Worm (Caenorhabditis elegans) whole organism, late embryonic: Measurements from ENCODE around the gene C25F9.9.

Source experiments
- C38D4.7 ChIP-seq: fragments of 200-800 bp; sonication (Bioruptor generic); optimal IDR thresholded peaks from 2 replicates; lab custom pipeline; 2018; ENCODE audit warnings: mild to moderate bottlenecking, missing genetic modification characterization, moderate library complexity, missing compliant biosample characterization
- K02D7.2 ChIP-seq: sonication (generic microtip); optimal IDR thresholded peaks from 2 replicates; lab custom pipeline; 2017; ENCODE audit warnings: mild to moderate bottlenecking, missing genetic modification characterization, missing compliant biosample characterization
- Y22D7AL.16 ChIP-seq: sonication (generic microtip); optimal IDR thresholded peaks from 2 replicates; lab custom pipeline; 2016; ENCODE audit warnings: missing genetic modification characterization, missing compliant biosample characterization
- ama-1 ChIP-seq: fragments of 150-350 bp; optimal IDR thresholded peaks from 2 replicates; lab custom pipeline; 2014
- ceh-24 ChIP-seq: sonication (generic microtip); optimal IDR thresholded peaks from 2 replicates; lab custom pipeline; 2016; ENCODE audit warnings: mild to moderate bottlenecking, missing genetic modification characterization, missing compliant biosample characterization
- ceh-34 ChIP-seq: sonication (generic microtip); optimal IDR thresholded peaks from 2 replicates; lab custom pipeline; 2016; ENCODE audit warnings: mild to moderate bottlenecking, missing genetic modification characterization, missing compliant biosample characterization
- ceh-45 ChIP-seq: fragments of 200-800 bp; sonication (Bioruptor generic); IDR thresholded peaks from 2 replicates; pipeline ENCODE4 v1.3.6; 2022; ENCODE audit warnings: missing genetic modification reagents, missing genetic modification characterization, missing compliant biosample characterization
- ceh-48 ChIP-seq: sonication (generic microtip); optimal IDR thresholded peaks from 2 replicates; lab custom pipeline; 2016; ENCODE audit warnings: missing genetic modification characterization, inconsistent platforms, missing compliant biosample characterization
- ceh-6 ChIP-seq: fragments of 200-800 bp; sonication (Bioruptor generic); optimal IDR thresholded peaks from 2 replicates; lab custom pipeline; 2018; ENCODE audit warnings: mild to moderate bottlenecking, missing genetic modification characterization, missing compliant biosample characterization
- dmd-4 ChIP-seq: sonication (generic microtip); optimal IDR thresholded peaks from 2 replicates; lab custom pipeline; 2016; ENCODE audit warnings: borderline replicate concordance, missing genetic modification characterization, missing compliant biosample characterization
- elt-2 ChIP-seq: sonication (generic microtip); optimal IDR thresholded peaks from 2 replicates; lab custom pipeline; 2016; ENCODE audit warnings: missing genetic modification reagents, missing genetic modification characterization, missing compliant biosample characterization
- elt-4 ChIP-seq: sonication (generic microtip); optimal IDR thresholded peaks from 2 replicates; lab custom pipeline; 2016; ENCODE audit warnings: missing genetic modification characterization, missing compliant biosample characterization
- fkh-6 ChIP-seq: sonication (generic microtip); optimal IDR thresholded peaks from 2 replicates; lab custom pipeline; 2016; ENCODE audit warnings: missing genetic modification characterization, missing compliant biosample characterization
- hlh-30 ChIP-seq: sonication (generic microtip); optimal IDR thresholded peaks from 2 replicates; lab custom pipeline; 2017; ENCODE audit warnings: antibody characterized with exemption, missing genetic modification characterization, missing compliant biosample characterization; ENCODE audit not compliant: insufficient read depth
- lim-6 ChIP-seq: sonication (generic microtip); optimal IDR thresholded peaks from 2 replicates; lab custom pipeline; 2016; ENCODE audit warnings: missing genetic modification characterization, missing compliant biosample characterization
- madf-2 ChIP-seq: sonication (generic microtip); optimal IDR thresholded peaks from 2 replicates; lab custom pipeline; 2017; ENCODE audit warnings: missing genetic modification characterization, missing compliant biosample characterization
- nhr-11 ChIP-seq: fragments of 150-350 bp; optimal IDR thresholded peaks from 2 replicates; lab custom pipeline; 2014; ENCODE audit warnings: missing biosample characterization, missing genetic modification characterization
- nhr-232 ChIP-seq: sonication (generic microtip); optimal IDR thresholded peaks from 2 replicates; lab custom pipeline; 2016; ENCODE audit warnings: missing genetic modification characterization, missing compliant biosample characterization
- odd-2 ChIP-seq: sonication (generic microtip); optimal IDR thresholded peaks from 2 replicates; lab custom pipeline; 2017; ENCODE audit warnings: antibody characterized with exemption, mild to moderate bottlenecking, missing genetic modification characterization, missing compliant biosample characterization
- pat-9 ChIP-seq: fragments of 200-800 bp; sonication (Bioruptor generic); optimal IDR thresholded peaks from 2 replicates; lab custom pipeline; 2018; ENCODE audit warnings: mild to moderate bottlenecking, missing genetic modification characterization, moderate library complexity, missing compliant biosample characterization
- pax-1 ChIP-seq: fragments of 150-350 bp; optimal IDR thresholded peaks from 2 replicates; lab custom pipeline; 2014; ENCODE audit warnings: missing biosample characterization, missing genetic modification characterization
- pros-1 ChIP-seq: fragments of 150-350 bp; optimal IDR thresholded peaks from 2 replicates; lab custom pipeline; 2014; ENCODE audit warnings: missing biosample characterization, missing genetic modification reagents, missing genetic modification characterization
- ref-2 ChIP-seq: sonication (generic microtip); optimal IDR thresholded peaks from 2 replicates; lab custom pipeline; 2016; ENCODE audit warnings: missing genetic modification characterization, missing compliant biosample characterization
- sox-4 ChIP-seq: sonication (generic microtip); optimal IDR thresholded peaks from 2 replicates; lab custom pipeline; 2017; ENCODE audit warnings: mild to moderate bottlenecking, missing genetic modification characterization, inconsistent platforms, missing compliant biosample characterization
- syd-9 ChIP-seq: sonication (generic microtip); optimal IDR thresholded peaks from 2 replicates; lab custom pipeline; 2016; ENCODE audit warnings: mild to moderate bottlenecking, missing genetic modification characterization, moderate library complexity, missing compliant biosample characterization
- unc-3 ChIP-seq, 2 experiments: fragments of 200-800 bp in 1 of 2; sonication (Bioruptor generic) in 1 of 2; sonication (generic microtip) in 1 of 2; conservative IDR thresholded peaks in 1 of 2; optimal IDR thresholded peaks in 1 of 2; 2 replicates each; pipeline versions ENCODE4 v1.3.6 to Lab custom; 2016 to 2022; ENCODE audit warnings: missing compliant biosample characterization in 2 of 2, missing genetic modification characterization in 2 of 2, missing genetic modification reagents in 1 of 2
- unc-55 ChIP-seq: sonication (generic microtip); optimal IDR thresholded peaks from 2 replicates; lab custom pipeline; 2017; ENCODE audit warnings: missing biosample characterization, missing genetic modification reagents, missing genetic modification characterization

C25F9.9 gene

ce11 chrV:19436307-19436706, 19.9 kb downstream of the C25F9.9 start, which contains the start of gene C25F9.14:
TSS of gene C25F9.14 (plus strand) at chrV:19436484.
- no peak for TF ChIP-seq nhr-11
- no peak for TF ChIP-seq hlh-30 (tag; lab: Kevin White, UChicago)
- TF ChIP-seq ceh-24 (tag; lab: Kevin White, UChicago): no peak
- TF ChIP-seq, all 69 proteins: peak for 0

- no peak for TF ChIP-seq ref-2 (tag; lab: Kevin White, UChicago)
- no peak for TF ChIP-seq ceh-48 (tag; lab: Kevin White, UChicago)
- TF ChIP-seq sox-4 (tag; lab: Kevin White, UChicago): no peak
- TF ChIP-seq unc-3 (GFP tag; conservative IDR thresholded peaks at IDR 0.05; lab: Robert Waterston, UW): no peak
- TF ChIP-seq unc-3 (tag; optimal IDR thresholded peaks at IDR 0.05; lab: Kevin White, UChicago): no peak
- no peak for TF ChIP-seq unc-55 (GFP tag; lab: Kevin White, UChicago)
Observed at ce11 chrV:19443599-19443998, 27.2 kb downstream of the C25F9.9 start.

- no peak for TF ChIP-seq hlh-30 (tag; lab: Kevin White, UChicago)
- no peak for TF ChIP-seq pat-9 (tag; lab: Kevin White, UChicago)
- no peak for TF ChIP-seq ceh-34 (tag; lab: Kevin White, UChicago)
- TF ChIP-seq dmd-4 (tag; lab: Kevin White, UChicago): no peak
- TF ChIP-seq, all 69 proteins: peak for 0
Observed at ce11 chrV:19445442-19445841, 29.0 kb downstream of the C25F9.9 start, which contains the start of gene M04C3.1. TSS of gene M04C3.1 (minus strand) at chrV:19445605.

- TF ChIP-seq syd-9 (tag; lab: Kevin White, UChicago): no peak
- no peak for TF ChIP-seq madf-2
- TF ChIP-seq, all 69 proteins: peak for 0
Observed at ce11 chrV:19448805-19449204, 32.4 kb downstream of the C25F9.9 start, which contains the start of gene M04C3.2. TSS of gene M04C3.2 (minus strand) at chrV:19448905.

- TF ChIP-seq unc-55 (GFP tag; lab: Kevin White, UChicago) (no peak), pax-1 (tag; lab: Kevin White, UChicago) (no peak), elt-2 (tag; lab: Kevin White, UChicago) (peak; percentile 8)
- TF ChIP-seq, all 69 proteins: peak for 1
Observed at ce11 chrV:19449544-19449943, 33.1 kb downstream of the C25F9.9 start, which contains the start of gene M04C3.5. TSS of gene M04C3.5 (plus strand) at chrV:19449733.

ce11 chrV:19455650-19456049, 39.2 kb downstream of the C25F9.9 start, which contains the start of the genes Y43F8B.13 and Y43F8B.14:
TSS of gene Y43F8B.13 (plus strand) at chrV:19455950.
TSS of gene Y43F8B.14 (minus strand) at chrV:19455971.
- TF ChIP-seq pros-1 (tag; lab: Kevin White, UChicago): no peak
- no peak for TF ChIP-seq sox-4 (tag; lab: Kevin White, UChicago)
- TF ChIP-seq fkh-6 (tag; lab: Kevin White, UChicago): no peak
- no peak for TF ChIP-seq ceh-45 (GFP tag; lab: Robert Waterston, UW)
- no peak for TF ChIP-seq odd-2 (tag; lab: Kevin White, UChicago)
- no peak for TF ChIP-seq Y22D7AL.16
- TF ChIP-seq lim-6 (tag; lab: Kevin White, UChicago): no peak
- no peak for TF ChIP-seq ref-2 (tag; lab: Kevin White, UChicago)
- no peak for TF ChIP-seq nhr-232

- no peak for TF ChIP-seq ceh-6 (GFP tag; lab: Kevin White, UChicago)
- TF ChIP-seq elt-4 (tag; lab: Kevin White, UChicago): no peak
- TF ChIP-seq ama-1 (lab: Kevin White, UChicago): no peak
- no peak for TF ChIP-seq C38D4.7 (GFP tag; lab: Kevin White, UChicago)
- TF ChIP-seq nhr-232: no peak
- TF ChIP-seq K02D7.2 (tag; lab: Kevin White, UChicago): no peak
- TF ChIP-seq ceh-48 (tag; lab: Kevin White, UChicago): no peak
Observed at ce11 chrV:19457120-19457519, 40.7 kb downstream of the C25F9.9 start, which contains the start of gene Y43F8B.24. TSS of gene Y43F8B.24 (plus strand) at chrV:19457420.
